Fruit fly (Drosophila melanogaster) whole organism, embryonic: ENCODE results near the gene Aps.

Experiments
- CG10543 ChIP-seq: fragments of 200-800 bp; sonication (Bioruptor generic); optimal IDR thresholded peaks from 3 replicates; lab custom pipeline; 2017; ENCODE audit warnings: missing biosample characterization, mild to moderate bottlenecking, missing genetic modification characterization, moderate library complexity
- CG10565 ChIP-seq: fragments of 200-800 bp; sonication (Bioruptor generic); optimal IDR thresholded peaks from 3 replicates; lab custom pipeline; 2016; ENCODE audit warnings: missing biosample characterization, mild to moderate bottlenecking, missing genetic modification characterization
- CG11696 ChIP-seq: fragments of 200-800 bp; sonication (Bioruptor generic); IDR thresholded peaks from 2 replicates; pipeline ENCODE4 v1.3.6; 2022; ENCODE audit warnings: missing biosample characterization, missing genetic modification characterization
- CG12769 ChIP-seq: fragments of 200-800 bp; sonication (Bioruptor generic); optimal IDR thresholded peaks from 2 replicates; lab custom pipeline; 2019; ENCODE audit warnings: missing biosample characterization, mild to moderate bottlenecking, missing genetic modification characterization, moderate library complexity
- CG14441 ChIP-seq: fragments of 200-800 bp; sonication (Bioruptor generic); IDR thresholded peaks from 2 replicates; pipeline ENCODE4 v1.3.6; 2022; ENCODE audit warnings: missing biosample characterization, missing genetic modification characterization
- CG14667 ChIP-seq: fragments of 200-800 bp; sonication (Bioruptor generic); IDR thresholded peaks from 2 replicates; pipeline ENCODE4 v1.3.6; 2022; ENCODE audit warnings: missing biosample characterization, missing genetic modification characterization
- CG15696 ChIP-seq: fragments of 200-800 bp; sonication (Bioruptor generic); optimal IDR thresholded peaks from 2 replicates; lab custom pipeline; 2019; ENCODE audit warnings: missing biosample characterization, mild to moderate bottlenecking, missing genetic modification characterization, moderate library complexity
- CG31224 ChIP-seq: fragments of 200-800 bp; sonication (Bioruptor generic); IDR thresholded peaks from 2 replicates; pipeline ENCODE4 v1.3.6; 2022; ENCODE audit warnings: missing biosample characterization, missing genetic modification characterization
- CG31441 ChIP-seq: fragments of 200-800 bp; sonication (Bioruptor generic); IDR thresholded peaks from 2 replicates; pipeline ENCODE4 v1.3.6; 2022; ENCODE audit warnings: missing biosample characterization, missing genetic modification characterization
- CG34376 ChIP-seq: fragments of 200-800 bp; sonication (Bioruptor generic); optimal IDR thresholded peaks from 2 replicates; lab custom pipeline; 2018; ENCODE audit warnings: missing biosample characterization, mild to moderate bottlenecking, missing genetic modification characterization
- CG6254 ChIP-seq: fragments of 200-800 bp; sonication (Bioruptor generic); optimal IDR thresholded peaks from 3 replicates; lab custom pipeline; 2017; ENCODE audit warnings: mild to moderate bottlenecking, missing biosample characterization, missing genetic modification reagents, missing genetic modification characterization
- CG6765 ChIP-seq: fragments of 200-800 bp; sonication (Bioruptor generic); optimal IDR thresholded peaks from 3 replicates; lab custom pipeline; 2017; ENCODE audit warnings: missing biosample characterization, mild to moderate bottlenecking, missing genetic modification characterization
- CG8924 ChIP-seq: fragments of 200-800 bp; optimal IDR thresholded peaks from 3 replicates; lab custom pipeline; 2019; ENCODE audit warnings: missing biosample characterization, mild to moderate bottlenecking, missing genetic modification characterization, moderate library complexity
- CG9437 ChIP-seq: fragments of 200-800 bp; sonication (Bioruptor generic); optimal IDR thresholded peaks from 2 replicates; lab custom pipeline; 2018; ENCODE audit warnings: missing biosample characterization, mild to moderate bottlenecking, missing genetic modification characterization
- CHES-1-like ChIP-seq: fragments of 200-800 bp; sonication (Bioruptor generic); optimal IDR thresholded peaks from 2 replicates; lab custom pipeline; 2016; ENCODE audit warnings: missing biosample characterization, missing genetic modification characterization
- CrebB ChIP-seq: fragments of 200-800 bp; sonication (Bioruptor generic); optimal IDR thresholded peaks from 3 replicates; lab custom pipeline; 2018; ENCODE audit warnings: missing biosample characterization, mild to moderate bottlenecking, missing genetic modification characterization
- GATAe ChIP-seq: fragments of 200-800 bp; sonication (Bioruptor generic); conservative IDR thresholded peaks from 2 replicates; pipeline ENCODE4 v1.3.6; 2022; ENCODE audit warnings: missing biosample characterization, missing genetic modification characterization
- HLHmδ ChIP-seq: fragments of 200-800 bp; sonication (Bioruptor generic); optimal IDR thresholded peaks from 2 replicates; lab custom pipeline; 2018; ENCODE audit warnings: missing biosample characterization, mild to moderate bottlenecking, missing genetic modification characterization, moderate library complexity
- Hey ChIP-seq: fragments of 200-800 bp; sonication (Bioruptor generic); optimal IDR thresholded peaks from 3 replicates; lab custom pipeline; 2018; ENCODE audit warnings: missing biosample characterization, mild to moderate bottlenecking, missing genetic modification characterization
- HmgZ ChIP-seq: fragments of 200-800 bp; sonication (Bioruptor generic); optimal IDR thresholded peaks from 2 replicates; lab custom pipeline; 2018; ENCODE audit warnings: missing biosample characterization, mild to moderate bottlenecking, missing genetic modification characterization
- Hsf ChIP-seq: fragments of 200-800 bp; sonication (Bioruptor generic); optimal IDR thresholded peaks from 3 replicates; lab custom pipeline; 2016; ENCODE audit warnings: missing biosample characterization, missing genetic modification characterization
- MTF-1 ChIP-seq: fragments of 200-800 bp; sonication (Bioruptor generic); optimal IDR thresholded peaks from 2 replicates; lab custom pipeline; 2018; ENCODE audit warnings: missing biosample characterization, mild to moderate bottlenecking, missing genetic modification characterization, borderline replicate concordance
- Med ChIP-seq: fragments of 200-800 bp; sonication (Bioruptor generic); peaks from one replicate; lab custom pipeline; 2016; ENCODE audit warnings: missing biosample characterization, missing genetic modification characterization, mild to moderate bottlenecking, inconsistent platforms, moderate library complexity
- Oaz ChIP-seq: fragments of 200-800 bp; sonication (Bioruptor generic); IDR thresholded peaks from 2 replicates; pipeline ENCODE4 v1.3.6; 2022; ENCODE audit warnings: missing biosample characterization, missing genetic modification characterization
- Scr ChIP-seq: fragments of 200-800 bp; sonication (Bioruptor generic); IDR thresholded peaks from 2 replicates; pipeline ENCODE4 v1.3.6; 2022; ENCODE audit warnings: missing biosample characterization, missing genetic modification characterization; ENCODE audit not compliant: partially characterized antibody
- TFAM ChIP-seq: fragments of 200-800 bp; sonication (Bioruptor generic); optimal IDR thresholded peaks from 2 replicates; lab custom pipeline; 2017; ENCODE audit warnings: missing biosample characterization, missing genetic modification characterization, inconsistent platforms
- ash1 ChIP-seq: fragments of 200-800 bp; sonication (Bioruptor generic); optimal IDR thresholded peaks from 2 replicates; lab custom pipeline; 2018; ENCODE audit warnings: missing biosample characterization, mild to moderate bottlenecking, missing genetic modification characterization
- caup ChIP-seq: fragments of 200-800 bp; sonication (Bioruptor generic); optimal IDR thresholded peaks from 3 replicates; lab custom pipeline; 2017; ENCODE audit warnings: missing biosample characterization, mild to moderate bottlenecking, missing genetic modification characterization, moderate library complexity; ENCODE audit not compliant: severe bottlenecking
- chinmo ChIP-seq: fragments of 200-800 bp; sonication (Bioruptor generic); IDR thresholded peaks from 4 replicates; pipeline ENCODE4 v1.3.6; 2022; ENCODE audit warnings: missing biosample characterization, missing genetic modification characterization; ENCODE audit not compliant: partially characterized antibody
- cwo ChIP-seq: fragments of 200-800 bp; sonication (Bioruptor generic); optimal IDR thresholded peaks from 3 replicates; lab custom pipeline; 2017; ENCODE audit warnings: missing biosample characterization, missing genetic modification characterization, mild to moderate bottlenecking, moderate library complexity, missing genetic modification reagents
- da ChIP-seq: fragments of 200-800 bp; sonication (Bioruptor generic); optimal IDR thresholded peaks from 2 replicates; lab custom pipeline; 2016; ENCODE audit warnings: missing biosample characterization, missing genetic modification characterization
- dati ChIP-seq: fragments of 200-800 bp; sonication (Bioruptor generic); IDR thresholded peaks from 2 replicates; pipeline ENCODE4 v1.3.6; 2022; ENCODE audit warnings: missing biosample characterization, missing genetic modification characterization
- dmrt11E ChIP-seq: fragments of 200-800 bp; sonication (Bioruptor generic); optimal IDR thresholded peaks from 3 replicates; lab custom pipeline; 2018; ENCODE audit warnings: missing biosample characterization, mild to moderate bottlenecking, missing genetic modification characterization, moderate library complexity
- dpn ChIP-seq, 2 experiments: fragments of 200-800 bp; sonication (Bioruptor generic); optimal IDR thresholded peaks; 3 replicates each; lab custom pipeline; 2016; ENCODE audit warnings: missing biosample characterization in 2 of 2, missing genetic modification characterization in 2 of 2
- ems ChIP-seq: fragments of 200-800 bp; sonication (Bioruptor generic); optimal IDR thresholded peaks from 3 replicates; lab custom pipeline; 2016; ENCODE audit warnings: missing biosample characterization, missing genetic modification characterization
- esg ChIP-seq: fragments of 200-800 bp; sonication (Bioruptor generic); conservative IDR thresholded peaks from 2 replicates; pipeline ENCODE4 v1.3.6; 2022; ENCODE audit warnings: missing biosample characterization, missing genetic modification characterization
- eve ChIP-seq, 2 experiments: fragments of >200 bp; optimal IDR thresholded peaks; 2 replicates each; lab custom pipeline; 2017; ENCODE audit warnings: missing biosample characterization in 2 of 2, missing genetic modification characterization in 2 of 2
- exex ChIP-seq: fragments of 200-800 bp; sonication (Bioruptor generic); optimal IDR thresholded peaks from 4 replicates; lab custom pipeline; 2018; ENCODE audit warnings: missing biosample characterization, mild to moderate bottlenecking, missing genetic modification characterization, moderate library complexity
- grn ChIP-seq: fragments of 200-800 bp; sonication (Bioruptor generic); optimal IDR thresholded peaks from 3 replicates; lab custom pipeline; 2017; ENCODE audit warnings: missing biosample characterization, missing genetic modification characterization
- jigr1 ChIP-seq: fragments of 200-800 bp; sonication (Bioruptor generic); IDR thresholded peaks from 3 replicates; pipeline ENCODE4 v1.3.6; 2022; ENCODE audit warnings: missing biosample characterization, missing genetic modification characterization
- kay ChIP-seq: fragments of 200-800 bp; sonication (Bioruptor generic); optimal IDR thresholded peaks from 2 replicates; lab custom pipeline; 2016; ENCODE audit warnings: missing biosample characterization, missing genetic modification characterization
- maf-S ChIP-seq: fragments of 200-800 bp; sonication (Bioruptor generic); optimal IDR thresholded peaks from 2 replicates; lab custom pipeline; 2016; ENCODE audit warnings: missing biosample characterization, missing genetic modification characterization
- mirr ChIP-seq: fragments of 200-800 bp; sonication (Bioruptor generic); optimal IDR thresholded peaks from 3 replicates; lab custom pipeline; 2018; ENCODE audit warnings: missing biosample characterization, mild to moderate bottlenecking, missing genetic modification characterization
- pfk ChIP-seq: fragments of 200-800 bp; sonication (Bioruptor generic); optimal IDR thresholded peaks from 2 replicates; lab custom pipeline; 2018; ENCODE audit warnings: missing biosample characterization, mild to moderate bottlenecking, missing genetic modification characterization, moderate library complexity
- pros ChIP-seq: fragments of 200-800 bp; sonication (Bioruptor generic); optimal IDR thresholded peaks from 3 replicates; lab custom pipeline; 2019; ENCODE audit warnings: missing biosample characterization, mild to moderate bottlenecking, missing genetic modification characterization, moderate library complexity
- run ChIP-seq: fragments of 200-800 bp; sonication (Bioruptor generic); optimal IDR thresholded peaks from 3 replicates; lab custom pipeline; 2018; ENCODE audit warnings: missing biosample characterization, mild to moderate bottlenecking, missing genetic modification characterization
- sd ChIP-seq: fragments of 200-800 bp; sonication (Bioruptor generic); optimal IDR thresholded peaks from 3 replicates; lab custom pipeline; 2018; ENCODE audit warnings: missing biosample characterization, mild to moderate bottlenecking, missing genetic modification characterization, moderate library complexity
- sug ChIP-seq: fragments of 200-800 bp; optimal IDR thresholded peaks from 2 replicates; lab custom pipeline; 2019; ENCODE audit warnings: missing biosample characterization, mild to moderate bottlenecking, missing genetic modification characterization, moderate library complexity
- trem ChIP-seq: fragments of 200-800 bp; optimal IDR thresholded peaks from 3 replicates; lab custom pipeline; 2019; ENCODE audit warnings: missing biosample characterization, mild to moderate bottlenecking, missing genetic modification characterization, moderate library complexity
- twi ChIP-seq: fragments of 200-800 bp; optimal IDR thresholded peaks from 2 replicates; lab custom pipeline; 2019; ENCODE audit warnings: missing biosample characterization, mild to moderate bottlenecking, missing genetic modification characterization, moderate library complexity
- yki ChIP-seq: fragments of >200 bp; optimal IDR thresholded peaks from 3 replicates; lab custom pipeline; 2018

The Aps gene

dm6 chr3L:10896923-10897322 lies 2.0 kb downstream of the Aps start (continued):
- TF ChIP-seq exex (tag; lab: Kevin White, UChicago) (peak; percentile 94), trem (tag; lab: Kevin White, UChicago) (no peak), twi (tag; lab: Kevin White, UChicago) (peak; percentile 29), CG6254 (GFP tag; lab: Kevin White, UChicago) (no peak), CG10543 (GFP tag; lab: Kevin White, UChicago) (no peak), CG12769 (tag; lab: Kevin White, UChicago) (peak; percentile 77), CG9437 (no peak), TFAM (GFP tag; lab: Kevin White, UChicago) (no peak), HmgZ (tag; lab: Kevin White, UChicago) (peak; percentile 22), eve (GFP tag; optimal IDR thresholded peaks at IDR 0.05; lab: Kevin White, UChicago) (no peak), CG34376 (GFP tag; lab: Kevin White, UChicago) (peak; percentile 89), yki (lab: Kevin White, UChicago) (no peak), pfk (GFP tag; lab: Kevin White, UChicago) (no peak), CG11696 (GFP tag; lab: Robert Waterston, UW) (no peak), CG31441 (no peak), pros (no peak), esg (no peak), MTF-1 (GFP tag; lab: Kevin White, UChicago) (no peak), maf-S (GFP tag; lab: Kevin White, UChicago) (no peak), run (tag; lab: Kevin White, UChicago) (no peak), Hsf (GFP tag; lab: Kevin White, UChicago) (no peak), dpn (GFP tag; optimal IDR thresholded peaks at IDR 0.05; lab: Kevin White, UChicago) (no peak), kay (no peak), HLHmδ (no peak), sd (tag; lab: Kevin White, UChicago) (peak; percentile 28), CrebB (tag; lab: Kevin White, UChicago) (no peak), sug (tag; lab: Kevin White, UChicago) (peak; percentile 90), Hey (tag; lab: Kevin White, UChicago) (peak; percentile 99), CHES-1-like (GFP tag; lab: Kevin White, UChicago) (no peak), ems (no peak), CG15696 (tag; lab: Kevin White, UChicago) (no peak), CG6765 (GFP tag; lab: Kevin White, UChicago) (no peak), mirr (GFP tag; lab: Kevin White, UChicago) (peak; percentile 92), grn (GFP tag; lab: Kevin White, UChicago) (peak; percentile 99), CG31224 (GFP tag; lab: Robert Waterston, UW) (no peak), Oaz (GFP tag; lab: Robert Waterston, UW) (no peak), Med (peak; percentile 64), caup (GFP tag; lab: Kevin White, UChicago) (no peak), CG8924 (tag; lab: Kevin White, UChicago) (no peak), CG14441 (GFP tag; lab: Robert Waterston, UW) (peak; percentile 23; the same call in 1 of the 2 replicates), ash1 (GFP tag; lab: Kevin White, UChicago) (no peak), chinmo (GFP tag; lab: Robert Waterston, UW) (0 out of 4 replicates have a peak, but pooled peaks have one; percentile 55), dati (no peak), CG14667 (GFP tag; lab: Robert Waterston, UW) (no peak), CG10565 (GFP tag; lab: Kevin White, UChicago) (no peak), jigr1 (GFP tag; lab: Robert Waterston, UW) (no peak), dmrt11E (tag; lab: Kevin White, UChicago) (no peak), cwo (GFP tag; lab: Kevin White, UChicago) (peak; percentile 95), Scr (GFP tag; lab: Robert Waterston, UW) (no peak), da (GFP tag; lab: Kevin White, UChicago) (no peak), GATAe (GFP tag; lab: Robert Waterston, UW) (peak; percentile 64; the same call in 1 of the 2 replicates)
